Worm (Caenorhabditis elegans) whole organism, late embryonic: ENCODE results near the gene C01G10.15.
A peak's percentile ranks its signal among the peaks of the same experiment; 100 is the strongest.

ENCODE experiments used
- C08G9.2 ChIP-seq: sonication (generic microtip); optimal IDR thresholded peaks from 2 replicates; lab custom pipeline; 2016; ENCODE audit warnings: mild to moderate bottlenecking, missing genetic modification characterization, moderate library complexity, missing compliant biosample characterization
- ahr-1 ChIP-seq: sonication (generic microtip); optimal IDR thresholded peaks from 2 replicates; lab custom pipeline; 2016; ENCODE audit warnings: missing genetic modification characterization, missing compliant biosample characterization
- ama-1 ChIP-seq: fragments of 150-350 bp; optimal IDR thresholded peaks from 2 replicates; lab custom pipeline; 2014
- ceh-14 ChIP-seq: sonication (generic microtip); optimal IDR thresholded peaks from 2 replicates; lab custom pipeline; 2016; ENCODE audit warnings: missing genotype, missing genetic modification characterization, missing compliant biosample characterization
- ceh-19 ChIP-seq: fragments of 200-800 bp; sonication (Bioruptor generic); optimal IDR thresholded peaks from 2 replicates; lab custom pipeline; 2018; ENCODE audit warnings: mild to moderate bottlenecking, missing genetic modification characterization, missing compliant biosample characterization
- ceh-2 ChIP-seq: sonication (generic microtip); optimal IDR thresholded peaks from 2 replicates; lab custom pipeline; 2016; ENCODE audit warnings: missing genotype, missing genetic modification characterization, missing compliant biosample characterization
- ceh-24 ChIP-seq: sonication (generic microtip); optimal IDR thresholded peaks from 2 replicates; lab custom pipeline; 2016; ENCODE audit warnings: mild to moderate bottlenecking, missing genetic modification characterization, missing compliant biosample characterization
- ceh-30 ChIP-seq: fragments of 150-350 bp; optimal IDR thresholded peaks from 2 replicates; lab custom pipeline; 2014; ENCODE audit warnings: missing biosample characterization, missing genetic modification characterization
- ceh-31 ChIP-seq: sonication (generic microtip); optimal IDR thresholded peaks from 2 replicates; lab custom pipeline; 2016; ENCODE audit warnings: missing genetic modification characterization, missing compliant biosample characterization
- ceh-34 ChIP-seq: sonication (generic microtip); optimal IDR thresholded peaks from 2 replicates; lab custom pipeline; 2016; ENCODE audit warnings: mild to moderate bottlenecking, missing genetic modification characterization, missing compliant biosample characterization
- ceh-9 ChIP-seq: sonication (generic microtip); optimal IDR thresholded peaks from 2 replicates; lab custom pipeline; 2016; ENCODE audit warnings: mild to moderate bottlenecking, missing genetic modification characterization, inconsistent platforms, missing compliant biosample characterization
- che-1 ChIP-seq: sonication (generic microtip); optimal IDR thresholded peaks from 2 replicates; lab custom pipeline; 2016; ENCODE audit warnings: mild to moderate bottlenecking, missing genetic modification characterization, missing compliant biosample characterization
- elt-2 ChIP-seq: sonication (generic microtip); optimal IDR thresholded peaks from 2 replicates; lab custom pipeline; 2016; ENCODE audit warnings: missing genetic modification reagents, missing genetic modification characterization, missing compliant biosample characterization
- ets-4 ChIP-seq: sonication (generic microtip); optimal IDR thresholded peaks from 2 replicates; lab custom pipeline; 2016; ENCODE audit warnings: missing genetic modification characterization, missing compliant biosample characterization
- eyg-1 ChIP-seq: sonication (generic microtip); optimal IDR thresholded peaks from 2 replicates; lab custom pipeline; 2016; ENCODE audit warnings: missing genotype, missing genetic modification characterization, missing compliant biosample characterization
- fax-1 ChIP-seq: sonication (generic microtip); optimal IDR thresholded peaks from 2 replicates; lab custom pipeline; 2016; ENCODE audit warnings: missing genotype, missing genetic modification characterization, missing compliant biosample characterization
- fkh-6 ChIP-seq: sonication (generic microtip); optimal IDR thresholded peaks from 2 replicates; lab custom pipeline; 2016; ENCODE audit warnings: missing genetic modification characterization, missing compliant biosample characterization
- gmeb-2 ChIP-seq: sonication (generic microtip); optimal IDR thresholded peaks from 2 replicates; lab custom pipeline; 2016; ENCODE audit warnings: missing genetic modification characterization, inconsistent platforms, missing compliant biosample characterization
- hlh-13 ChIP-seq: fragments of 200-800 bp; sonication (Bioruptor generic); optimal IDR thresholded peaks from 2 replicates; lab custom pipeline; 2018; ENCODE audit warnings: mild to moderate bottlenecking, missing genetic modification characterization, missing compliant biosample characterization
- hlh-15 ChIP-seq: sonication (generic microtip); optimal IDR thresholded peaks from 2 replicates; lab custom pipeline; 2016; ENCODE audit warnings: missing genetic modification characterization, missing compliant biosample characterization
- hlh-8 ChIP-seq: sonication (generic microtip); optimal IDR thresholded peaks from 2 replicates; lab custom pipeline; 2016; ENCODE audit warnings: missing genotype, missing genetic modification characterization, missing compliant biosample characterization
- lim-6 ChIP-seq: sonication (generic microtip); optimal IDR thresholded peaks from 2 replicates; lab custom pipeline; 2016; ENCODE audit warnings: missing genetic modification characterization, missing compliant biosample characterization
- lin-11 ChIP-seq: fragments of 200-800 bp; sonication (Bioruptor generic); optimal IDR thresholded peaks from 2 replicates; lab custom pipeline; 2018; ENCODE audit warnings: mild to moderate bottlenecking, missing genetic modification characterization, missing compliant biosample characterization
- mec-3 ChIP-seq: sonication (generic microtip); optimal IDR thresholded peaks from 2 replicates; lab custom pipeline; 2016; ENCODE audit warnings: borderline replicate concordance, missing genetic modification characterization, missing compliant biosample characterization
- nfya-1 ChIP-seq: sonication (generic microtip); optimal IDR thresholded peaks from 2 replicates; lab custom pipeline; 2017; ENCODE audit warnings: missing genetic modification characterization, mild to moderate bottlenecking, missing compliant biosample characterization, antibody characterized with exemption, moderate library complexity
- odd-2 ChIP-seq: sonication (generic microtip); optimal IDR thresholded peaks from 2 replicates; lab custom pipeline; 2017; ENCODE audit warnings: antibody characterized with exemption, mild to moderate bottlenecking, missing genetic modification characterization, missing compliant biosample characterization
- pag-3 ChIP-seq: sonication (generic microtip); optimal IDR thresholded peaks from 2 replicates; lab custom pipeline; 2016; ENCODE audit warnings: missing compliant biosample characterization, missing genetic modification characterization, borderline replicate concordance
- pha-4 ChIP-seq: fragments of 150-350 bp; optimal IDR thresholded peaks from 2 replicates; lab custom pipeline; 2018; ENCODE audit warnings: missing biosample characterization, missing genetic modification reagents, missing genetic modification characterization
- pqm-1 ChIP-seq: sonication (generic microtip); optimal IDR thresholded peaks from 2 replicates; lab custom pipeline; 2016; ENCODE audit warnings: missing genetic modification characterization, missing compliant biosample characterization
- pros-1 ChIP-seq: fragments of 150-350 bp; optimal IDR thresholded peaks from 2 replicates; lab custom pipeline; 2014; ENCODE audit warnings: missing biosample characterization, missing genetic modification reagents, missing genetic modification characterization
- rnt-1 ChIP-seq: sonication (generic microtip); optimal IDR thresholded peaks from 2 replicates; lab custom pipeline; 2016; ENCODE audit warnings: missing genetic modification characterization, missing compliant biosample characterization
- sdc-2 ChIP-seq: sonication (generic microtip); optimal IDR thresholded peaks from 2 replicates; lab custom pipeline; 2016; ENCODE audit warnings: missing genotype, missing genetic modification characterization, missing compliant biosample characterization
- sox-2 ChIP-seq: fragments of 200-800 bp; sonication (Bioruptor generic); IDR thresholded peaks from 2 replicates; pipeline ENCODE4 v1.3.6; 2022; ENCODE audit warnings: missing genetic modification reagents, missing genetic modification characterization, missing compliant biosample characterization
- sox-4 ChIP-seq: sonication (generic microtip); optimal IDR thresholded peaks from 2 replicates; lab custom pipeline; 2017; ENCODE audit warnings: mild to moderate bottlenecking, missing genetic modification characterization, inconsistent platforms, missing compliant biosample characterization
- syd-9 ChIP-seq: sonication (generic microtip); optimal IDR thresholded peaks from 2 replicates; lab custom pipeline; 2016; ENCODE audit warnings: mild to moderate bottlenecking, missing genetic modification characterization, moderate library complexity, missing compliant biosample characterization
- tbx-2 ChIP-seq: sonication (generic microtip); optimal IDR thresholded peaks from 2 replicates; lab custom pipeline; 2016; ENCODE audit warnings: missing genetic modification characterization, missing compliant biosample characterization
- tbx-7 ChIP-seq: sonication (generic microtip); optimal IDR thresholded peaks from 2 replicates; lab custom pipeline; 2016; ENCODE audit warnings: missing genotype, missing genetic modification characterization, missing compliant biosample characterization
- ttx-3 ChIP-seq: sonication (generic microtip); optimal IDR thresholded peaks from 2 replicates; lab custom pipeline; 2016; ENCODE audit warnings: missing genetic modification reagents, missing genetic modification characterization, missing compliant biosample characterization
- unc-3 ChIP-seq, 2 experiments: fragments of 200-800 bp in 1 of 2; sonication (Bioruptor generic) in 1 of 2; sonication (generic microtip) in 1 of 2; conservative IDR thresholded peaks in 1 of 2; optimal IDR thresholded peaks in 1 of 2; 2 replicates each; pipeline versions ENCODE4 v1.3.6 to Lab custom; 2016 to 2022; ENCODE audit warnings: missing compliant biosample characterization in 2 of 2, missing genetic modification characterization in 2 of 2, missing genetic modification reagents in 1 of 2
- unc-42 ChIP-seq: sonication (generic microtip); optimal IDR thresholded peaks from 2 replicates; lab custom pipeline; 2016; ENCODE audit warnings: missing genotype, missing genetic modification characterization, missing compliant biosample characterization
- unc-55 ChIP-seq: sonication (generic microtip); optimal IDR thresholded peaks from 2 replicates; lab custom pipeline; 2017; ENCODE audit warnings: missing biosample characterization, missing genetic modification reagents, missing genetic modification characterization
- zip-5 ChIP-seq: sonication (generic microtip); optimal IDR thresholded peaks from 2 replicates; lab custom pipeline; 2016; ENCODE audit warnings: missing genetic modification characterization, missing compliant biosample characterization

Gene C01G10.15

DNA sequence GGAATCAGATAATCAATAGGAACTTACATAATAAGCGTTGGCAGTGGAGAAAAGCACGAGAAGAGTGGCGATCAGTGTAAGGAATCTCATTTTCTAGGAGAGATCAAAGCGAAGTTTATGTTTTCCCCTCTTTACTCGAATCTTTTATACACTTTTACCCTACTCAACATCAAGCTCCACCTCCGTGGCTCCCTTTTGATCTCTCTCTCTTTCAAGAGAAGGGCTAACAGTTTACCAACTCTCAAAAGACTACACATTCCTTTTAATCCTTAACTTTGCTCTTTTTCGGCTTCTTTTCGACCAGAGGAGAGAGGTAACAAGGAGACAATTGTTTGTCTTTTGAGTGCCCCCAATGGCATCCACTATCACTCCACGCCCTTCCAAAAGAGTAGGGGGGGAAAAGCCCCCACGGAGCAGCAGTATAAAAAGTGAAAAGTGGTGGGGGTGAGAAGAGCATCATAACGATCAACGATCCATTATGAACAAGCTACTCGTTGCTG, at the start of gene C01G10.15, which contains the start of gene C01G10.6:
C01G10.15 (minus strand) TSS at position 101 of the 500 bp plus-strand sequence.
C01G10.6 (plus strand) TSS at position 450 of the 500 bp plus-strand sequence.
- TF ChIP-seq ceh-31 (tag; lab: Kevin White, UChicago) (no peak), rnt-1 (tag; lab: Kevin White, UChicago) (no peak), eyg-1 (tag; lab: Kevin White, UChicago) (no peak), pag-3 (tag; lab: Kevin White, UChicago) (no peak), hlh-13 (no peak), lin-11 (tag; lab: Kevin White, UChicago) (no peak), zip-5 (tag; lab: Kevin White, UChicago) (no peak), ceh-30 (tag; lab: Kevin White, UChicago) (no peak), che-1 (tag; lab: Kevin White, UChicago) (no peak), gmeb-2 (tag; lab: Kevin White, UChicago) (no peak), sdc-2 (no peak), ceh-9 (tag; lab: Kevin White, UChicago) (no peak), odd-2 (no peak), sox-4 (tag; lab: Kevin White, UChicago) (no peak), sox-2 (GFP tag; lab: Robert Waterston, UW) (no peak), unc-55 (GFP tag; lab: Kevin White, UChicago) (no peak), ceh-24 (tag; lab: Kevin White, UChicago) (no peak)
- TF ChIP-seq, all 69 proteins: peak for 0

DNA sequence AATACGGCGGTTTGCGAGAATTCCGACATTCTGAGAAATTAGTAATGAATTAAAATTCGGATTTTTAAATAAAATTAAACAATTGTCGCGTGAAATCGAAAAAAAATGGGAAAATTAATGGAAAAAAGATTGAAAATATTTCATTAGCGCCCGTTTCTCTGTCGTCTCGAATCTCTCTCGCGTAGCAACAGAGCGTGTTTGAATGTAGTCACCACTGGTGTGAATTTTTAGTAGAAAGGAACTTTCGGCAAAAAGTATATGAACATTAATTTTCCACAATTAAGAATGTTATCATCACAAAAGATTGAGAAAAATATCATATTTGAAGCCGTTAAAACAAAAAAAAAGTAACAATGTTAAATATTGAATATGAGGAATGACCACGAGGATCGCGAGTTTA, 49.7 kb upstream of the C01G10.15 start, which contains the start of gene aipl-1:
aipl-1 (minus strand) TSS at position 30 of the 400 bp plus-strand sequence.
- no peak for TF ChIP-seq unc-3 (GFP tag; conservative IDR thresholded peaks at IDR 0.05; lab: Robert Waterston, UW)
- peak; percentile 19 for TF ChIP-seq unc-3 (tag; optimal IDR thresholded peaks at IDR 0.05; lab: Kevin White, UChicago)
- TF ChIP-seq pqm-1, result peak; percentile 41
- no peak for TF ChIP-seq pha-4 (tag; lab: Kevin White, UChicago)
- TF ChIP-seq ttx-3 (tag; lab: Kevin White, UChicago), result no peak
- TF ChIP-seq zip-5 (tag; lab: Kevin White, UChicago), result peak; percentile 11
- peak; percentile 53 for TF ChIP-seq C08G9.2 (tag; lab: Kevin White, UChicago)
- TF ChIP-seq rnt-1 (tag; lab: Kevin White, UChicago), result peak; percentile 47
- TF ChIP-seq nfya-1 (tag; lab: Kevin White, UChicago), result peak; percentile 35
- TF ChIP-seq ets-4 (tag; lab: Kevin White, UChicago), result peak; percentile 24
- TF ChIP-seq fax-1, result peak; percentile 36
- TF ChIP-seq pros-1 (tag; lab: Kevin White, UChicago), result no peak
- peak; percentile 88 for TF ChIP-seq unc-42 (tag; lab: Kevin White, UChicago)
- no peak for TF ChIP-seq sox-2 (GFP tag; lab: Robert Waterston, UW)
- TF ChIP-seq tbx-2 (tag; lab: Kevin White, UChicago), result peak; percentile 78
- TF ChIP-seq ceh-2 (tag; lab: Kevin White, UChicago), result peak; percentile 62
- TF ChIP-seq syd-9 (tag; lab: Kevin White, UChicago), result no peak
- TF ChIP-seq ceh-14 (tag; lab: Kevin White, UChicago), result peak; percentile 63
- TF ChIP-seq ceh-19, result no peak
- no peak for TF ChIP-seq mec-3 (tag; lab: Kevin White, UChicago)
- TF ChIP-seq tbx-7 (tag; lab: Kevin White, UChicago), result no peak
- no peak for TF ChIP-seq pag-3 (tag; lab: Kevin White, UChicago)
- TF ChIP-seq ceh-31 (tag; lab: Kevin White, UChicago), result peak; percentile 91
- no peak for TF ChIP-seq hlh-8 (tag; lab: Kevin White, UChicago)
- TF ChIP-seq ahr-1, result peak; percentile 38
- TF ChIP-seq fkh-6 (tag; lab: Kevin White, UChicago), result no peak
- TF ChIP-seq lim-6 (tag; lab: Kevin White, UChicago), result peak; percentile 8
- TF ChIP-seq ama-1 (lab: Kevin White, UChicago), result no peak
- TF ChIP-seq elt-2 (tag; lab: Kevin White, UChicago), result peak; percentile 20
- peak; percentile 7 for TF ChIP-seq unc-55 (GFP tag; lab: Kevin White, UChicago)
- no peak for TF ChIP-seq hlh-15 (tag; lab: Kevin White, UChicago)
- peak; percentile 10 for TF ChIP-seq ceh-34 (tag; lab: Kevin White, UChicago)
